Fruit fly (Drosophila melanogaster) whole organism, embryonic: ENCODE data around the gene haf.

ENCODE experiments used
- ATbp ChIP-seq: fragments of 200-800 bp; sonication (Bioruptor generic); optimal IDR thresholded peaks from 2 replicates; lab custom pipeline; 2017; ENCODE audit warnings: missing biosample characterization, mild to moderate bottlenecking, missing genetic modification characterization, missing genetic modification reagents
- CG11247 ChIP-seq: fragments of 200-800 bp; sonication (Bioruptor generic); IDR thresholded peaks from 2 replicates; pipeline ENCODE4 v1.3.6; 2022; ENCODE audit warnings: missing biosample characterization, missing genetic modification characterization
- CG12155 ChIP-seq: fragments of 200-800 bp; sonication (Bioruptor generic); optimal IDR thresholded peaks from 3 replicates; lab custom pipeline; 2016; ENCODE audit warnings: missing biosample characterization, missing genetic modification characterization
- CG12219 ChIP-seq: fragments of 200-800 bp; sonication (Bioruptor generic); optimal IDR thresholded peaks from 3 replicates; lab custom pipeline; 2018; ENCODE audit warnings: missing biosample characterization, mild to moderate bottlenecking, missing genetic modification characterization
- CG13624 ChIP-seq: fragments of 200-800 bp; sonication (Bioruptor generic); optimal IDR thresholded peaks from 2 replicates; lab custom pipeline; 2016; ENCODE audit warnings: missing biosample characterization, missing genetic modification characterization
- CG1529 ChIP-seq: fragments of 200-800 bp; sonication (Bioruptor generic); optimal IDR thresholded peaks from 3 replicates; lab custom pipeline; 2018; ENCODE audit warnings: missing biosample characterization, missing genetic modification characterization
- CG15514 ChIP-seq: fragments of 200-800 bp; sonication (Bioruptor generic); optimal IDR thresholded peaks from 3 replicates; lab custom pipeline; 2017; ENCODE audit warnings: missing biosample characterization, missing genetic modification characterization, mild to moderate bottlenecking, moderate library complexity, missing genetic modification reagents
- CG1603 ChIP-seq: fragments of 200-800 bp; sonication (Bioruptor generic); optimal IDR thresholded peaks from 2 replicates; lab custom pipeline; 2019; ENCODE audit warnings: missing biosample characterization, mild to moderate bottlenecking, missing genetic modification characterization, moderate library complexity
- CG18599 ChIP-seq: fragments of 200-800 bp; sonication (Bioruptor generic); optimal IDR thresholded peaks from 3 replicates; lab custom pipeline; 2017; ENCODE audit warnings: missing biosample characterization, missing genetic modification characterization, mild to moderate bottlenecking, moderate library complexity, missing genetic modification reagents
- CG18619 ChIP-seq: fragments of 200-800 bp; sonication (Bioruptor generic); optimal IDR thresholded peaks from 3 replicates; lab custom pipeline; 2017; ENCODE audit warnings: missing biosample characterization, mild to moderate bottlenecking, missing genetic modification characterization
- CG30020 ChIP-seq: fragments of 200-800 bp; optimal IDR thresholded peaks from 2 replicates; lab custom pipeline; 2019; ENCODE audit warnings: missing biosample characterization, mild to moderate bottlenecking, missing genetic modification characterization, moderate library complexity
- CG32532 ChIP-seq: fragments of 200-800 bp; sonication (Bioruptor generic); IDR thresholded peaks from 2 replicates; pipeline ENCODE4 v1.3.6; 2022; ENCODE audit warnings: missing biosample characterization, missing genetic modification characterization
- CG6765 ChIP-seq: fragments of 200-800 bp; sonication (Bioruptor generic); optimal IDR thresholded peaks from 3 replicates; lab custom pipeline; 2017; ENCODE audit warnings: missing biosample characterization, mild to moderate bottlenecking, missing genetic modification characterization
- CG6854 ChIP-seq: fragments of 200-800 bp; sonication (Bioruptor generic); optimal IDR thresholded peaks from 3 replicates; lab custom pipeline; 2017; ENCODE audit warnings: missing biosample characterization, mild to moderate bottlenecking, missing genetic modification characterization
- CG7357 ChIP-seq: fragments of 200-800 bp; sonication (Bioruptor generic); IDR thresholded peaks from 3 replicates; pipeline ENCODE4 v1.3.6; 2022; ENCODE audit warnings: missing biosample characterization, missing genetic modification characterization
- Camta ChIP-seq: fragments of 200-800 bp; sonication (Bioruptor generic); optimal IDR thresholded peaks from 2 replicates; lab custom pipeline; 2016; ENCODE audit warnings: missing biosample characterization, missing genetic modification characterization
- Dip3 ChIP-seq: fragments of 200-800 bp; sonication (Bioruptor generic); optimal IDR thresholded peaks from 3 replicates; lab custom pipeline; 2016; ENCODE audit warnings: missing biosample characterization, missing genetic modification characterization
- Dll ChIP-seq: fragments of 200-800 bp; sonication (Bioruptor generic); IDR thresholded peaks from 4 replicates; pipeline ENCODE4 v1.3.6; 2022; ENCODE audit warnings: missing biosample characterization, missing genetic modification characterization; ENCODE audit not compliant: partially characterized antibody
- Elba2 ChIP-seq: fragments of 200-800 bp; sonication (Bioruptor generic); optimal IDR thresholded peaks from 3 replicates; lab custom pipeline; 2016; ENCODE audit warnings: missing biosample characterization, missing genetic modification characterization
- HmgD ChIP-seq: fragments of 200-800 bp; sonication (Bioruptor generic); optimal IDR thresholded peaks from 3 replicates; lab custom pipeline; 2016; ENCODE audit warnings: missing biosample characterization, missing genetic modification characterization
- Hr39 ChIP-seq: fragments of >200 bp; optimal IDR thresholded peaks from 2 replicates; lab custom pipeline; 2017
- Hsf ChIP-seq: fragments of 200-800 bp; sonication (Bioruptor generic); optimal IDR thresholded peaks from 3 replicates; lab custom pipeline; 2016; ENCODE audit warnings: missing biosample characterization, missing genetic modification characterization
- Mad ChIP-seq: fragments of 200-800 bp; sonication (Bioruptor generic); optimal IDR thresholded peaks from 2 replicates; lab custom pipeline; 2016; ENCODE audit warnings: missing biosample characterization, missing genetic modification characterization
- Meics ChIP-seq: fragments of 200-800 bp; sonication (Bioruptor generic); optimal IDR thresholded peaks from 2 replicates; lab custom pipeline; 2017; ENCODE audit warnings: missing biosample characterization, mild to moderate bottlenecking, missing genetic modification characterization
- NC2α ChIP-seq: fragments of 200-800 bp; sonication (Bioruptor generic); optimal IDR thresholded peaks from 2 replicates; lab custom pipeline; 2016; ENCODE audit warnings: missing biosample characterization, missing genetic modification characterization
- NK7.1 ChIP-seq: fragments of 200-800 bp; sonication (Bioruptor generic); optimal IDR thresholded peaks from 3 replicates; lab custom pipeline; 2016; ENCODE audit warnings: missing biosample characterization, missing genetic modification characterization
- Nf-YC ChIP-seq: fragments of 200-800 bp; optimal IDR thresholded peaks from 3 replicates; lab custom pipeline; 2019; ENCODE audit warnings: missing biosample characterization, mild to moderate bottlenecking, missing genetic modification characterization, moderate library complexity
- Oaz ChIP-seq: fragments of 200-800 bp; sonication (Bioruptor generic); IDR thresholded peaks from 2 replicates; pipeline ENCODE4 v1.3.6; 2022; ENCODE audit warnings: missing biosample characterization, missing genetic modification characterization
- Oli ChIP-seq: fragments of 200-800 bp; sonication (Bioruptor generic); optimal IDR thresholded peaks from 2 replicates; lab custom pipeline; 2018; ENCODE audit warnings: missing biosample characterization, mild to moderate bottlenecking, missing genetic modification characterization, moderate library complexity
- Ptx1 ChIP-seq: fragments of 200-800 bp; sonication (Bioruptor generic); IDR thresholded peaks from 2 replicates; pipeline ENCODE4 v1.3.6; 2022; ENCODE audit warnings: missing biosample characterization, missing genetic modification characterization
- Sox102F ChIP-seq: fragments of 200-800 bp; sonication (Bioruptor generic); optimal IDR thresholded peaks from 2 replicates; lab custom pipeline; 2018; ENCODE audit warnings: missing biosample characterization, mild to moderate bottlenecking, missing genetic modification characterization, moderate library complexity
- Trl ChIP-seq, 3 experiments: fragments of >200 bp in 2 of 3; fragments of 200-800 bp in 1 of 3; sonication (Bioruptor generic) in 1 of 3; optimal IDR thresholded peaks; 2 replicates in 1 of 3; 3 replicates in 2 of 3; lab custom pipeline; 2016 to 2017; ENCODE audit warnings: missing biosample characterization in 1 of 3, missing genetic modification characterization in 1 of 3
- br ChIP-seq: fragments of >200 bp; optimal IDR thresholded peaks from 2 replicates; lab custom pipeline; 2017
- bsh ChIP-seq, 2 experiments: fragments of 200-800 bp; sonication (Bioruptor generic); optimal IDR thresholded peaks; 2 replicates each; lab custom pipeline; 2017 to 2018; ENCODE audit warnings: mild to moderate bottlenecking in 2 of 2, missing biosample characterization in 2 of 2, missing genetic modification characterization in 2 of 2, moderate library complexity in 1 of 2
- chm ChIP-seq: fragments of 200-800 bp; sonication (Bioruptor generic); IDR thresholded peaks from 2 replicates; pipeline ENCODE4 v1.3.6; 2022; ENCODE audit warnings: missing biosample characterization, missing genetic modification characterization
- corto ChIP-seq: fragments of 200-800 bp; sonication (Bioruptor generic); optimal IDR thresholded peaks from 2 replicates; lab custom pipeline; 2016; ENCODE audit warnings: missing biosample characterization, mild to moderate bottlenecking, missing genetic modification characterization, moderate library complexity
- crc ChIP-seq: fragments of 200-800 bp; sonication (Bioruptor generic); optimal IDR thresholded peaks from 2 replicates; lab custom pipeline; 2016; ENCODE audit warnings: missing biosample characterization, missing genetic modification characterization
- crol ChIP-seq: fragments of 200-800 bp; sonication (Bioruptor generic); IDR thresholded peaks from 2 replicates; pipeline ENCODE4 v1.3.6; 2022; ENCODE audit warnings: missing biosample characterization, missing genetic modification characterization
- emc ChIP-seq: fragments of 200-800 bp; sonication (Bioruptor generic); optimal IDR thresholded peaks from 2 replicates; lab custom pipeline; 2016; ENCODE audit warnings: missing biosample characterization, missing genetic modification characterization
- esg ChIP-seq: fragments of 200-800 bp; sonication (Bioruptor generic); conservative IDR thresholded peaks from 2 replicates; pipeline ENCODE4 v1.3.6; 2022; ENCODE audit warnings: missing biosample characterization, missing genetic modification characterization
- fd102C ChIP-seq: fragments of 200-800 bp; sonication (Bioruptor generic); optimal IDR thresholded peaks from 2 replicates; lab custom pipeline; 2018; ENCODE audit warnings: missing biosample characterization, mild to moderate bottlenecking, missing genetic modification characterization, moderate library complexity
- gce ChIP-seq: fragments of 200-800 bp; sonication (Bioruptor generic); IDR thresholded peaks from 3 replicates; pipeline ENCODE4 v1.3.6; 2022; ENCODE audit warnings: missing biosample characterization, missing genetic modification characterization
- luna ChIP-seq: fragments of 200-800 bp; sonication (Bioruptor generic); optimal IDR thresholded peaks from 2 replicates; lab custom pipeline; 2016; ENCODE audit warnings: missing biosample characterization, missing genetic modification characterization
- pnt ChIP-seq: fragments of 200-800 bp; sonication (Bioruptor generic); optimal IDR thresholded peaks from 3 replicates; lab custom pipeline; 2016; ENCODE audit warnings: missing biosample characterization, missing genetic modification characterization
- ro ChIP-seq: fragments of 200-800 bp; sonication (Bioruptor generic); IDR thresholded peaks from 2 replicates; pipeline ENCODE4 v1.3.6; 2022; ENCODE audit warnings: missing biosample characterization, missing genetic modification characterization
- salm ChIP-seq: fragments of 200-800 bp; sonication (Bioruptor generic); optimal IDR thresholded peaks from 2 replicates; lab custom pipeline; 2018; ENCODE audit warnings: missing biosample characterization, mild to moderate bottlenecking, missing genetic modification characterization
- scrt ChIP-seq: fragments of 200-800 bp; sonication (Bioruptor generic); optimal IDR thresholded peaks from 2 replicates; lab custom pipeline; 2018; ENCODE audit warnings: missing biosample characterization, mild to moderate bottlenecking, missing genetic modification characterization, moderate library complexity
- sisA ChIP-seq: fragments of 200-800 bp; sonication (Bioruptor generic); IDR thresholded peaks from 2 replicates; pipeline ENCODE4 v1.3.6; 2022; ENCODE audit warnings: missing biosample characterization, missing genetic modification characterization
- sqz ChIP-seq: fragments of 200-800 bp; sonication (Bioruptor generic); optimal IDR thresholded peaks from 3 replicates; lab custom pipeline; 2018; ENCODE audit warnings: missing biosample characterization, mild to moderate bottlenecking, missing genetic modification characterization
- stc ChIP-seq: fragments of 200-800 bp; sonication (Bioruptor generic); IDR thresholded peaks from 2 replicates; pipeline ENCODE4 v1.3.6; 2022; ENCODE audit warnings: missing biosample characterization, missing genetic modification characterization
- tin ChIP-seq: fragments of 200-800 bp; sonication (Bioruptor generic); optimal IDR thresholded peaks from 3 replicates; lab custom pipeline; 2016; ENCODE audit warnings: missing biosample characterization, missing genetic modification characterization
- unc-4 ChIP-seq: fragments of 200-800 bp; sonication (Bioruptor generic); IDR thresholded peaks from 2 replicates; pipeline ENCODE4 v1.3.6; 2022; ENCODE audit warnings: missing biosample characterization, missing genetic modification characterization; ENCODE audit not compliant: partially characterized antibody

Gene haf

DNA sequence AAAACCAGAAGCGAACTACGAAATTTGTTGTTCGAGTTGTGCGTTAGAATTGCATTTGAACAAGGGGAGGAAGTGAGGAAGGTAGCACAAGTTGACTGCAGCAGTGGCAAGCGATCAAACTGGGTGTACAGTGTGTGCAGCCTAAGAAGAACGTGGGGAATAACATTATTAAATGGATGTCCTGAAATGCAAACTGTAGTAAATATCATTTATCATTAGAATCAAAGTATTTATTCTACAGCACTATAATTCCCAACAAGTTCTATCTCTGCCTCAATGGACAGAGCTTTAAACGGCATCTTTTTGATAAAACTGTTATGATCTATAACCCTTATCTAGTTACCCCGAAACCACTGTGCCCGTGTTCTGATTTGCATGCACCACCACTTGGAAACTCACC, 91.6 kb downstream of the haf start (continued):
- TF ChIP-seq Mad (GFP tag; lab: Kevin White, UChicago), result no peak
- peak; percentile 27; the same call in 1 of the 2 replicates for TF ChIP-seq sisA (GFP tag; lab: Robert Waterston, UW)
- no peak for TF ChIP-seq NC2α
- TF ChIP-seq CG6854 (GFP tag; lab: Kevin White, UChicago), result no peak
- no peak for TF ChIP-seq CG6765
- no peak for TF ChIP-seq Nf-YC (tag; lab: Kevin White, UChicago)
- TF ChIP-seq Ptx1 (GFP tag; lab: Robert Waterston, UW), result peak; percentile 51
- TF ChIP-seq scrt (GFP tag; lab: Kevin White, UChicago), result no peak
- no peak for TF ChIP-seq sqz (GFP tag; lab: Kevin White, UChicago)
- TF ChIP-seq Oli, result peak; percentile 45
- TF ChIP-seq CG15514 (GFP tag; lab: Kevin White, UChicago), result no peak
- TF ChIP-seq gce, result no peak
- TF ChIP-seq Dip3 (GFP tag; lab: Kevin White, UChicago), result no peak
- TF ChIP-seq br (lab: Kevin White, UChicago), result no peak
- TF ChIP-seq stc (GFP tag; lab: Robert Waterston, UW), result peak; percentile 30; the same call in 1 of the 2 replicates
- TF ChIP-seq Elba2, result no peak
- TF ChIP-seq CG18619 (GFP tag; lab: Kevin White, UChicago), result no peak
- no peak for TF ChIP-seq CG13624 (GFP tag; lab: Kevin White, UChicago)
- TF ChIP-seq ro (GFP tag; lab: Robert Waterston, UW), result no peak
- TF ChIP-seq CG30020, result no peak
- TF ChIP-seq esg (GFP tag; lab: Robert Waterston, UW), result no peak
- peak; percentile 64 for TF ChIP-seq CG1529 (GFP tag; lab: Kevin White, UChicago)
- TF ChIP-seq CG12155 (GFP tag; lab: Kevin White, UChicago), result no peak
- TF ChIP-seq CG18599 (GFP tag; lab: Kevin White, UChicago), result peak; percentile 24
- TF ChIP-seq crc (GFP tag; lab: Kevin White, UChicago), result no peak
- no peak for TF ChIP-seq Trl (optimal IDR thresholded peaks at IDR 0.05; lab: Kevin White, UChicago)
- TF ChIP-seq Trl (GFP tag; optimal IDR thresholded peaks at IDR 0.05; lab: Kevin White, UChicago), result no peak
- no peak for TF ChIP-seq CG12219
- no peak for TF ChIP-seq crol
- no peak for TF ChIP-seq HmgD (GFP tag; lab: Kevin White, UChicago)
- TF ChIP-seq Sox102F (GFP tag; lab: Kevin White, UChicago), result peak; percentile 68
- no peak for TF ChIP-seq Oaz
- TF ChIP-seq Hr39 (lab: Kevin White, UChicago), result no peak
- TF ChIP-seq emc, result no peak
- TF ChIP-seq Camta (GFP tag; lab: Kevin White, UChicago), result no peak
- TF ChIP-seq bsh (GFP tag; optimal IDR thresholded peaks at IDR 0.05; lab: Kevin White, UChicago), result peak in 1 of 2 experiments; percentile 40
- TF ChIP-seq luna (GFP tag; lab: Kevin White, UChicago), result no peak
- no peak for TF ChIP-seq fd102C (GFP tag; lab: Kevin White, UChicago)
- no peak for TF ChIP-seq NK7.1 (GFP tag; lab: Kevin White, UChicago)
- TF ChIP-seq CG32532 (GFP tag; lab: Robert Waterston, UW), result no peak
- no peak for TF ChIP-seq pnt (GFP tag; lab: Kevin White, UChicago)
- no peak for TF ChIP-seq CG7357 (GFP tag; lab: Robert Waterston, UW)
- TF ChIP-seq Dll (GFP tag; lab: Robert Waterston, UW), result no peak
- no peak for TF ChIP-seq Meics
- 0 out of 2 replicates have a peak, but pooled peaks have one; percentile 55 for TF ChIP-seq chm (GFP tag; lab: Robert Waterston, UW)
- TF ChIP-seq ATbp, result peak; percentile 50
- no peak for TF ChIP-seq corto (GFP tag; lab: Kevin White, UChicago)
- TF ChIP-seq CG11247 (GFP tag; lab: Robert Waterston, UW), result no peak
- TF ChIP-seq CG1603 (tag; lab: Kevin White, UChicago), result peak; percentile 69
- TF ChIP-seq unc-4 (GFP tag; lab: Robert Waterston, UW), result no peak
- no peak for TF ChIP-seq tin (GFP tag; lab: Kevin White, UChicago)
- TF ChIP-seq salm, result no peak
- no peak for TF ChIP-seq Hsf
